Worm (Caenorhabditis elegans) whole organism, L2 larva: ENCODE results near the gene clec-56.

Experiments
- C34F6.9 ChIP-seq: fragments of 150-350 bp; optimal IDR thresholded peaks from 2 replicates; lab custom pipeline; 2014; ENCODE audit warnings: missing biosample characterization, missing genetic modification characterization
- F13H6.1 ChIP-seq: sonication (generic microtip); optimal IDR thresholded peaks from 2 replicates; lab custom pipeline; 2016; ENCODE audit warnings: missing genetic modification characterization, missing compliant biosample characterization
- R02D3.7 ChIP-seq: fragments of 150-350 bp; optimal IDR thresholded peaks from 2 replicates; lab custom pipeline; 2014; ENCODE audit warnings: missing biosample characterization, missing genetic modification characterization
- Y55F3AM.14 ChIP-seq: fragments of 200-800 bp; sonication (Bioruptor generic); optimal IDR thresholded peaks from 2 replicates; lab custom pipeline; 2018; ENCODE audit warnings: mild to moderate bottlenecking, missing genetic modification characterization, missing compliant biosample characterization
- alr-1 ChIP-seq: fragments of 150-350 bp; optimal IDR thresholded peaks from 2 replicates; lab custom pipeline; 2014; ENCODE audit warnings: missing biosample characterization, missing genetic modification characterization
- aly-2 ChIP-seq: fragments of 150-350 bp; optimal IDR thresholded peaks from 2 replicates; lab custom pipeline; 2014; ENCODE audit warnings: missing biosample characterization, missing genetic modification characterization
- blmp-1 ChIP-seq: sonication (generic microtip); optimal IDR thresholded peaks from 2 replicates; lab custom pipeline; 2017; ENCODE audit warnings: missing genetic modification characterization, mild to moderate bottlenecking, missing compliant biosample characterization, antibody characterized with exemption, moderate library complexity; ENCODE audit not compliant: insufficient read depth
- ceh-16 ChIP-seq: fragments of 150-350 bp; optimal IDR thresholded peaks from 2 replicates; lab custom pipeline; 2014; ENCODE audit warnings: missing biosample characterization, missing genetic modification characterization
- ceh-82 ChIP-seq: fragments of 150-350 bp; optimal IDR thresholded peaks from 2 replicates; lab custom pipeline; 2014; ENCODE audit warnings: missing biosample characterization, missing genetic modification characterization
- crh-2 ChIP-seq: sonication (generic microtip); optimal IDR thresholded peaks from 2 replicates; lab custom pipeline; 2017; ENCODE audit warnings: missing biosample characterization, missing genetic modification characterization
- dmd-4 ChIP-seq: sonication (generic microtip); optimal IDR thresholded peaks from 2 replicates; lab custom pipeline; 2017; ENCODE audit warnings: missing biosample characterization, missing genetic modification characterization
- egl-27 ChIP-seq: sonication (generic microtip); optimal IDR thresholded peaks from 3 replicates; lab custom pipeline; 2017; ENCODE audit warnings: missing biosample characterization, missing genetic modification reagents, missing genetic modification characterization
- elt-3 ChIP-seq: sonication (generic microtip); optimal IDR thresholded peaks from 2 replicates; lab custom pipeline; 2017; ENCODE audit warnings: missing biosample characterization, missing genetic modification characterization
- fos-1 ChIP-seq: fragments of 150-350 bp; optimal IDR thresholded peaks from 2 replicates; lab custom pipeline; 2014; ENCODE audit warnings: missing biosample characterization, missing genetic modification characterization
- lin-13 ChIP-seq: fragments of 150-350 bp; optimal IDR thresholded peaks from 2 replicates; lab custom pipeline; 2014; ENCODE audit warnings: missing biosample characterization, missing genetic modification reagents, missing genetic modification characterization
- lin-39 ChIP-seq: fragments of 150-350 bp; optimal IDR thresholded peaks from 2 replicates; lab custom pipeline; 2014; ENCODE audit warnings: missing biosample characterization, missing genetic modification reagents, missing genetic modification characterization
- lsy-2 ChIP-seq, 2 experiments: fragments of 150-350 bp in 1 of 2; sonication (generic microtip) in 1 of 2; optimal IDR thresholded peaks; 2 replicates each; lab custom pipeline; 2014 to 2017; ENCODE audit warnings: missing biosample characterization in 2 of 2, missing genetic modification characterization in 2 of 2
- mab-5 ChIP-seq: fragments of 150-350 bp; optimal IDR thresholded peaks from 2 replicates; lab custom pipeline; 2014; ENCODE audit warnings: missing biosample characterization, missing genetic modification characterization
- mbf-1 ChIP-seq: sonication (generic microtip); optimal IDR thresholded peaks from 2 replicates; lab custom pipeline; 2017; ENCODE audit warnings: missing biosample characterization, missing genetic modification characterization
- mdl-1 ChIP-seq, 2 experiments: fragments of 150-350 bp in 1 of 2; sonication (generic microtip) in 1 of 2; optimal IDR thresholded peaks; 2 replicates each; lab custom pipeline; 2017; ENCODE audit warnings: missing biosample characterization in 2 of 2, missing genetic modification characterization in 2 of 2
- nhr-10 ChIP-seq: sonication (generic microtip); optimal IDR thresholded peaks from 2 replicates; lab custom pipeline; 2017; ENCODE audit warnings: missing biosample characterization, missing genetic modification characterization
- nhr-11 ChIP-seq: fragments of 150-350 bp; optimal IDR thresholded peaks from 2 replicates; lab custom pipeline; 2014; ENCODE audit warnings: missing biosample characterization, missing genetic modification characterization
- nhr-129 ChIP-seq: fragments of 150-350 bp; optimal IDR thresholded peaks from 2 replicates; lab custom pipeline; 2014; ENCODE audit warnings: missing biosample characterization, missing genetic modification characterization
- nhr-21 ChIP-seq: fragments of 150-350 bp; optimal IDR thresholded peaks from 2 replicates; lab custom pipeline; 2014; ENCODE audit warnings: missing biosample characterization, missing genetic modification characterization
- nhr-23 ChIP-seq: fragments of 150-350 bp; optimal IDR thresholded peaks from 2 replicates; lab custom pipeline; 2014; ENCODE audit warnings: missing biosample characterization, missing genetic modification reagents, missing genetic modification characterization
- nhr-25 ChIP-seq: fragments of 150-350 bp; sonication (generic microtip); optimal IDR thresholded peaks from 3 replicates; lab custom pipeline; 2014; ENCODE audit warnings: missing biosample characterization, missing genetic modification characterization
- nhr-6 ChIP-seq: fragments of 150-350 bp; optimal IDR thresholded peaks from 2 replicates; lab custom pipeline; 2014; ENCODE audit warnings: missing biosample characterization, missing genetic modification characterization
- peb-1 ChIP-seq: fragments of 150-350 bp; optimal IDR thresholded peaks from 2 replicates; lab custom pipeline; 2014; ENCODE audit warnings: missing biosample characterization, missing genetic modification characterization
- sem-4 ChIP-seq: fragments of 150-350 bp; optimal IDR thresholded peaks from 2 replicates; lab custom pipeline; 2014; ENCODE audit warnings: missing biosample characterization, missing genetic modification reagents, missing genetic modification characterization
- skn-1 ChIP-seq: sonication (generic microtip); optimal IDR thresholded peaks from 2 replicates; lab custom pipeline; 2017; ENCODE audit warnings: missing biosample characterization, missing genetic modification characterization
- sma-3 ChIP-seq: sonication (generic microtip); optimal IDR thresholded peaks from 2 replicates; lab custom pipeline; 2016; ENCODE audit warnings: missing genetic modification reagents, missing genetic modification characterization, missing compliant biosample characterization
- sma-9 ChIP-seq, 2 experiments: fragments of 150-350 bp in 1 of 2; sonication (generic microtip) in 1 of 2; optimal IDR thresholded peaks; 2 replicates each; lab custom pipeline; 2014 to 2016; ENCODE audit warnings: missing genetic modification characterization in 2 of 2, mild to moderate bottlenecking in 1 of 2, missing biosample characterization in 1 of 2, missing compliant biosample characterization in 1 of 2, missing genetic modification reagents in 1 of 2, moderate library complexity in 1 of 2
- unc-39 ChIP-seq: fragments of 150-350 bp; optimal IDR thresholded peaks from 2 replicates; lab custom pipeline; 2014; ENCODE audit warnings: missing biosample characterization, missing genetic modification characterization
- unc-55 ChIP-seq: fragments of 150-350 bp; sonication (generic microtip); optimal IDR thresholded peaks from 3 replicates; lab custom pipeline; 2014; ENCODE audit warnings: missing biosample characterization, missing genetic modification reagents, missing genetic modification characterization
- unc-62 ChIP-seq: fragments of 150-350 bp; optimal IDR thresholded peaks from 2 replicates; lab custom pipeline; 2014; ENCODE audit warnings: missing biosample characterization, missing genetic modification reagents, missing genetic modification characterization
- zag-1 ChIP-seq: fragments of 150-350 bp; optimal IDR thresholded peaks from 2 replicates; lab custom pipeline; 2014; ENCODE audit warnings: missing biosample characterization, missing genetic modification characterization
- ztf-1 ChIP-seq: fragments of 200-800 bp; sonication (Bioruptor generic); conservative IDR thresholded peaks from 2 replicates; pipeline ENCODE4 v1.3.6; 2022; ENCODE audit warnings: missing genetic modification characterization, missing compliant biosample characterization
- ztf-11 ChIP-seq: sonication (generic microtip); optimal IDR thresholded peaks from 2 replicates; lab custom pipeline; 2017; ENCODE audit warnings: missing biosample characterization, missing genetic modification characterization
- ztf-4 ChIP-seq: fragments of 150-350 bp; optimal IDR thresholded peaks from 2 replicates; lab custom pipeline; 2014; ENCODE audit warnings: missing biosample characterization, missing genetic modification characterization

The clec-56 gene

ce11 chrV:14427069-14427825, 47.0 kb upstream of the clec-56 start:
- TF ChIP-seq skn-1 (tag; lab: Kevin White, UChicago) (no peak), mbf-1 (tag; lab: Kevin White, UChicago) (no peak), lin-13 (no peak), lin-39 (tag; lab: Kevin White, UChicago) (no peak), aly-2 (no peak), ceh-82 (no peak), sma-9 (GFP tag; optimal IDR thresholded peaks at IDR 0.05; lab: Kevin White, UChicago) (no peak), sma-9 (tag; optimal IDR thresholded peaks at IDR 0.05; lab: Kevin White, UChicago) (no peak), mab-5 (no peak), lsy-2 (tag; optimal IDR thresholded peaks at IDR 0.05; lab: Kevin White, UChicago) (no peak), blmp-1 (tag; lab: Kevin White, UChicago) (no peak), alr-1 (tag; lab: Kevin White, UChicago) (no peak), unc-62 (no peak), fos-1 (tag; lab: Kevin White, UChicago) (no peak), ceh-16 (tag; lab: Kevin White, UChicago) (no peak)
- TF ChIP-seq, all 48 proteins: peak for 0

- TF ChIP-seq dmd-4 (tag; lab: Kevin White, UChicago) (no peak), F13H6.1 (no peak), nhr-6 (tag; lab: Kevin White, UChicago) (no peak), peb-1 (tag; lab: Kevin White, UChicago) (no peak), nhr-25 (no peak), mbf-1 (tag; lab: Kevin White, UChicago) (no peak), nhr-10 (tag; lab: Kevin White, UChicago) (no peak), egl-27 (tag; lab: Kevin White, UChicago) (no peak), Y55F3AM.14 (no peak), sma-3 (GFP tag; lab: Kevin White, UChicago) (no peak)
Measured at ce11 chrV:14428865-14429264, 45.3 kb upstream of the clec-56 start, which contains the start of gene F23B12.1. Gene F23B12.1 (plus strand): TSS chrV:14429165.

DNA sequence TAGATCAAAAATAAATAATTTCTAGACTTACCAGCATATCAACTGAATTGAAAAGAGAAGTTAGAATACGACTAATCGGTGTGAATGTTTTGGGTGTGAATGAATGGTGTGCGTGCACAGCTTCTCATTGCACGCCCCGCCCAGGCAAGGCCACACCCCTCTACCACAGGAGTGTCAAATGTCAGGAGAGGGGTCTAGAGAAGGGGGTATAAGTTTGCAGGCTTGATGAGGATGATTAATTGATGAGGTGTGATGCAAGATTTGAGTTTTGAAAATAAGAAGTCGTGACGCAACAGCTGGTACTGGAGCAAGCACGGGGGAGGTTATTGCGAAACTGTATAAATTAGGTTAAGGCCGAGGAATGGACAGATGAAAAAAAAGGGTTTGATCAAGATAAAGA, 41.9 kb upstream of the clec-56 start, which contains the start of gene egl-1:
Gene egl-1 (minus strand): TSS at position 101 of the 400 bp plus-strand sequence.
- TF ChIP-seq egl-27 (tag; lab: Kevin White, UChicago) (no peak), C34F6.9 (tag; lab: Kevin White, UChicago) (no peak), elt-3 (tag; lab: Kevin White, UChicago) (no peak), nhr-11 (no peak), ztf-11 (no peak), ztf-1 (no peak), dmd-4 (tag; lab: Kevin White, UChicago) (no peak), nhr-129 (tag; lab: Kevin White, UChicago) (no peak), zag-1 (no peak), mab-5 (no peak), fos-1 (tag; lab: Kevin White, UChicago) (no peak), lsy-2 (tag; optimal IDR thresholded peaks at IDR 0.05; lab: Kevin White, UChicago) (no peak), R02D3.7 (no peak), unc-39 (tag; lab: Kevin White, UChicago) (no peak), sma-3 (GFP tag; lab: Kevin White, UChicago) (no peak), nhr-23 (no peak)
- TF ChIP-seq, all 48 proteins: peak for 0

DNA sequence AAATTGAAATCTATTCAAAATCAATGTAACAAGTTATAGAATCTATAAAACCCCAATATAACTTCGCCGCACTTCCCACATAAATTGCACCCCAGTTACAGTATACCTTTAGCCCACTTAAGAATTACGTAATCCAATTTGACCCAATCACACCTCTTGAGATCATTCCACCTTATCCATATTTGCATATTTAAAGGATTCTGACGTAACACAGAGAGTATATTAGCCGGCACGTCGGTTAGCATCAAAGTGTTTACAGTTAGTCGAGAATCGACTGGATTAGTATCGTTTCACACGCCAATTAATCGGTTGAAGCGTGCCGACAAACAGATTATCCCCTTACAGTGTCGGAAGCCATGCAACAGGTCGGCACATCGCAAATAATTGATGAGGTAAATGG, 40.6 kb upstream of the clec-56 start:
- no peak for TF ChIP-seq sma-3 (GFP tag; lab: Kevin White, UChicago)
- no peak for TF ChIP-seq ztf-1
- TF ChIP-seq unc-39 (tag; lab: Kevin White, UChicago) = no peak
- no peak for TF ChIP-seq sem-4

ce11 chrV:14436195-14436594, 38.0 kb upstream of the clec-56 start:
- no peak for TF ChIP-seq alr-1 (tag; lab: Kevin White, UChicago)
- no peak for TF ChIP-seq unc-62
- no peak for TF ChIP-seq nhr-6 (tag; lab: Kevin White, UChicago)
- TF ChIP-seq crh-2 = no peak
- TF ChIP-seq ztf-4 (tag; lab: Kevin White, UChicago) = no peak
- TF ChIP-seq nhr-21 = no peak
- no peak for TF ChIP-seq R02D3.7
- no peak for TF ChIP-seq C34F6.9 (tag; lab: Kevin White, UChicago)
- TF ChIP-seq peb-1 (tag; lab: Kevin White, UChicago) = no peak
- no peak for TF ChIP-seq nhr-11
- no peak for TF ChIP-seq unc-55 (GFP tag; lab: Kevin White, UChicago)
- TF ChIP-seq aly-2 = no peak
- TF ChIP-seq mdl-1 (tag; optimal IDR thresholded peaks at IDR 0.05; lab: Kevin White, UChicago) = no peak
- no peak for TF ChIP-seq egl-27 (tag; lab: Kevin White, UChicago)
- TF ChIP-seq ztf-1 = no peak
- TF ChIP-seq zag-1 = no peak
- TF ChIP-seq Y55F3AM.14 = no peak
- TF ChIP-seq fos-1 (tag; lab: Kevin White, UChicago) = no peak
- TF ChIP-seq nhr-129 (tag; lab: Kevin White, UChicago) = no peak
- TF ChIP-seq, all 48 proteins: peak for 0
